Fruit fly (Drosophila melanogaster) whole organism: ENCODE data around the gene 4E-T.

Experiments
- CG8478 ChIP-seq: fragments of >200 bp; optimal IDR thresholded peaks from 2 replicates; lab custom pipeline; 2018; ENCODE audit warnings: inconsistent platforms
- Dll ChIP-seq: fragments of >200 bp; optimal IDR thresholded peaks from 2 replicates; lab custom pipeline; 2017
- pan ChIP-seq: fragments of >200 bp; optimal IDR thresholded peaks from 2 replicates; lab custom pipeline; 2017
- usp ChIP-seq: fragments of >200 bp; optimal IDR thresholded peaks from 2 replicates; lab custom pipeline; 2017; ENCODE audit warnings: missing biosample characterization, missing genetic modification characterization, mixed read lengths

DNA sequence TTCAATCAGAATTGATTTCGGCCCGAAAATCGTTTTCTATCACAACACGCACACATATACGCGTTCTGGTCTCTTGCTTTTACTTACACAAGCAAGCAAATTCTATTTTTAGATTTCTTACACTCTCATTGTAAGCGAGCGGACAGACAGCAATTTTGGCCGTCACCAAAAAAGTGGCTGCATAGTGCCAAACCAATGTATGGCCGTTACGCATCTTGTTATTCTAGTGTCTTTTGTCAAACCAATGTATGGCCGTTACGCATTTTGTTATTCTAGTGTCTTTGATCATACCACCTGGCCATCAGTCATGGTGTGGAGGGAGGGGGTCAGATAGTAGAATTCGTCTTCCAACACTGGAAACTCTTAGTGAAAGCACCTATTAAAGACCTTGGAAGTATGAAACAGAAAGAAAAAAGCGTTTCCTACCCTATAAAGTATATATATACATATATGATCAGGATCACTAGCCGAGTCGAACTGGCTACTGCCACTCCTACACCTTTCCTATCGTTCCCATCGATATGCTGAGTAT lies 2.9 kb upstream of the 4E-T start:
- no peak for TF ChIP-seq Dll (lab: Kevin White, UChicago)
- no peak for TF ChIP-seq CG8478
- TF ChIP-seq pan (lab: Kevin White, UChicago): no peak
- TF ChIP-seq usp (GFP tag; lab: Kevin White, UChicago): no peak
